Fruit fly (Drosophila melanogaster) whole organism, prepupa: ENCODE data around the gene CG32669.

Experiments used
- CG10631 ChIP-seq: fragments of 200-800 bp; sonication (Bioruptor generic); optimal IDR thresholded peaks from 2 replicates; lab custom pipeline; 2016; ENCODE audit warnings: missing biosample characterization, missing genetic modification characterization
- CG10669 ChIP-seq: fragments of 200-800 bp; sonication (Bioruptor generic); optimal IDR thresholded peaks from 3 replicates; lab custom pipeline; 2018; ENCODE audit warnings: missing biosample characterization, mild to moderate bottlenecking, missing genetic modification characterization, moderate library complexity
- CG11762 ChIP-seq: fragments of 200-800 bp; sonication (Bioruptor generic); optimal IDR thresholded peaks from 3 replicates; lab custom pipeline; 2016; ENCODE audit warnings: missing biosample characterization, missing genetic modification characterization; ENCODE audit not compliant: insufficient read depth
- CG11902 ChIP-seq: fragments of 200-800 bp; sonication (Bioruptor generic); optimal IDR thresholded peaks from 3 replicates; lab custom pipeline; 2016; ENCODE audit warnings: missing biosample characterization, missing genetic modification characterization
- CG15336 ChIP-seq: fragments of 200-800 bp; sonication (Bioruptor generic); IDR thresholded peaks from 2 replicates; pipeline ENCODE4 v1.3.6; 2022; ENCODE audit warnings: missing biosample characterization, missing genetic modification characterization
- CG1621 ChIP-seq: fragments of 200-800 bp; sonication (Bioruptor generic); optimal IDR thresholded peaks from 3 replicates; lab custom pipeline; 2018; ENCODE audit warnings: missing biosample characterization, mild to moderate bottlenecking, missing genetic modification characterization
- CG16779 ChIP-seq: fragments of 200-800 bp; sonication (Bioruptor generic); optimal IDR thresholded peaks from 3 replicates; lab custom pipeline; 2017; ENCODE audit warnings: missing biosample characterization, mild to moderate bottlenecking, missing genetic modification characterization
- CG3032 ChIP-seq: fragments of 200-800 bp; optimal IDR thresholded peaks from 2 replicates; lab custom pipeline; 2019; ENCODE audit warnings: missing biosample characterization, mild to moderate bottlenecking, missing genetic modification characterization, moderate library complexity
- CG31627 ChIP-seq: fragments of 200-800 bp; sonication (Bioruptor generic); optimal IDR thresholded peaks from 3 replicates; lab custom pipeline; 2016; ENCODE audit warnings: missing biosample characterization, missing genetic modification characterization
- CG34406 ChIP-seq: fragments of 200-800 bp; sonication (Bioruptor generic); optimal IDR thresholded peaks from 3 replicates; lab custom pipeline; 2016; ENCODE audit warnings: missing biosample characterization, missing genetic modification characterization
- CG3919 ChIP-seq: fragments of 200-800 bp; sonication (Bioruptor generic); optimal IDR thresholded peaks from 3 replicates; lab custom pipeline; 2016; ENCODE audit warnings: missing biosample characterization, missing genetic modification characterization
- CG6792 ChIP-seq: fragments of 200-800 bp; sonication (Bioruptor generic); optimal IDR thresholded peaks from 3 replicates; lab custom pipeline; 2016; ENCODE audit warnings: missing biosample characterization, missing genetic modification characterization
- CG6808 ChIP-seq: fragments of 200-800 bp; sonication (Bioruptor generic); optimal IDR thresholded peaks from 3 replicates; lab custom pipeline; 2017; ENCODE audit warnings: missing biosample characterization, missing genetic modification characterization, mild to moderate bottlenecking, moderate library complexity, missing genetic modification reagents
- CG7368 ChIP-seq: fragments of 200-800 bp; sonication (Bioruptor generic); optimal IDR thresholded peaks from 3 replicates; lab custom pipeline; 2016; ENCODE audit warnings: missing biosample characterization, missing genetic modification characterization
- CG8119 ChIP-seq: fragments of 200-800 bp; sonication (Bioruptor generic); IDR thresholded peaks from 3 replicates; pipeline ENCODE4 v1.3.6; 2022; ENCODE audit warnings: missing biosample characterization, missing genetic modification characterization
- CG8319 ChIP-seq: fragments of 200-800 bp; sonication (Bioruptor generic); optimal IDR thresholded peaks from 3 replicates; lab custom pipeline; 2016; ENCODE audit warnings: missing biosample characterization, missing genetic modification characterization
- CG8632 ChIP-seq: fragments of 200-800 bp; sonication (Bioruptor generic); optimal IDR thresholded peaks from 3 replicates; lab custom pipeline; 2016; ENCODE audit warnings: missing biosample characterization, missing genetic modification characterization
- Eip75B ChIP-seq: fragments of 200-800 bp; sonication (Bioruptor generic); optimal IDR thresholded peaks from 3 replicates; lab custom pipeline; 2016; ENCODE audit warnings: missing biosample characterization, missing genetic modification characterization
- Eip78C ChIP-seq: fragments of 200-800 bp; sonication (Bioruptor generic); peaks from one replicate; lab custom pipeline; 2016; ENCODE audit warnings: missing biosample characterization, missing genetic modification characterization
- Eip93F ChIP-seq: fragments of 200-800 bp; sonication (Bioruptor generic); optimal IDR thresholded peaks from 2 replicates; lab custom pipeline; 2016; ENCODE audit warnings: missing biosample characterization, mild to moderate bottlenecking, missing genetic modification characterization
- Ets21C ChIP-seq: fragments of 200-800 bp; sonication (Bioruptor generic); optimal IDR thresholded peaks from 3 replicates; lab custom pipeline; 2016; ENCODE audit warnings: missing biosample characterization, missing genetic modification characterization
- Ets96B ChIP-seq: fragments of 200-800 bp; optimal IDR thresholded peaks from 2 replicates; lab custom pipeline; 2019; ENCODE audit warnings: missing biosample characterization, mild to moderate bottlenecking, missing genetic modification characterization, moderate library complexity
- Hr39 ChIP-seq: fragments of 200-800 bp; sonication (Bioruptor generic); optimal IDR thresholded peaks from 2 replicates; lab custom pipeline; 2016; ENCODE audit warnings: missing biosample characterization, missing genetic modification characterization
- Lpt ChIP-seq: fragments of 200-800 bp; sonication (Bioruptor generic); optimal IDR thresholded peaks from 3 replicates; lab custom pipeline; 2016; ENCODE audit warnings: missing biosample characterization, missing genetic modification characterization
- Met ChIP-seq: fragments of 200-800 bp; sonication (Bioruptor generic); optimal IDR thresholded peaks from 3 replicates; lab custom pipeline; 2016; ENCODE audit warnings: missing biosample characterization, missing genetic modification characterization
- OdsH ChIP-seq: fragments of 200-800 bp; sonication (Bioruptor generic); optimal IDR thresholded peaks from 3 replicates; lab custom pipeline; 2016; ENCODE audit warnings: missing biosample characterization, missing genetic modification characterization
- Smox ChIP-seq: fragments of 200-800 bp; sonication (Bioruptor generic); optimal IDR thresholded peaks from 3 replicates; lab custom pipeline; 2016; ENCODE audit warnings: missing biosample characterization, missing genetic modification characterization
- Sox102F ChIP-seq: fragments of 200-800 bp; sonication (Bioruptor generic); optimal IDR thresholded peaks from 2 replicates; lab custom pipeline; 2016; ENCODE audit warnings: missing biosample characterization, mild to moderate bottlenecking, missing genetic modification characterization
- Sox14 ChIP-seq: fragments of 200-800 bp; sonication (Bioruptor generic); optimal IDR thresholded peaks from 3 replicates; lab custom pipeline; 2016; ENCODE audit warnings: missing biosample characterization, missing genetic modification characterization
- Sox15 ChIP-seq: fragments of 200-800 bp; sonication (Bioruptor generic); optimal IDR thresholded peaks from 3 replicates; lab custom pipeline; 2016; ENCODE audit warnings: missing biosample characterization, missing genetic modification characterization
- achi ChIP-seq: fragments of 200-800 bp; sonication (Bioruptor generic); optimal IDR thresholded peaks from 3 replicates; lab custom pipeline; 2016; ENCODE audit warnings: missing biosample characterization, missing genetic modification characterization
- acj6 ChIP-seq: fragments of 200-800 bp; sonication (Bioruptor generic); optimal IDR thresholded peaks from 3 replicates; lab custom pipeline; 2016; ENCODE audit warnings: missing biosample characterization, missing genetic modification characterization
- cyc ChIP-seq: fragments of 200-800 bp; sonication (Bioruptor generic); optimal IDR thresholded peaks from 3 replicates; lab custom pipeline; 2016; ENCODE audit warnings: missing biosample characterization, missing genetic modification characterization
- dac ChIP-seq: fragments of 200-800 bp; sonication (Bioruptor generic); optimal IDR thresholded peaks from 2 replicates; lab custom pipeline; 2017; ENCODE audit warnings: missing biosample characterization, mild to moderate bottlenecking, missing genetic modification characterization
- dsx ChIP-seq: fragments of 200-800 bp; optimal IDR thresholded peaks from 3 replicates; lab custom pipeline; 2019; ENCODE audit warnings: missing biosample characterization, mild to moderate bottlenecking, missing genetic modification characterization, moderate library complexity; ENCODE audit not compliant: poor library complexity, severe bottlenecking
- eg ChIP-seq: fragments of 200-800 bp; sonication (Bioruptor generic); IDR thresholded peaks from 3 replicates; pipeline ENCODE4 v1.3.6; 2022; ENCODE audit warnings: missing biosample characterization, missing genetic modification characterization
- esn ChIP-seq: fragments of 200-800 bp; sonication (Bioruptor generic); optimal IDR thresholded peaks from 2 replicates; lab custom pipeline; 2016; ENCODE audit warnings: missing biosample characterization, mild to moderate bottlenecking, missing genetic modification characterization, moderate library complexity
- fd59A ChIP-seq: fragments of 200-800 bp; sonication (Bioruptor generic); optimal IDR thresholded peaks from 2 replicates; lab custom pipeline; 2017; ENCODE audit warnings: missing biosample characterization, mild to moderate bottlenecking, missing genetic modification characterization, missing genetic modification reagents
- fd85E ChIP-seq: fragments of 200-800 bp; sonication (Bioruptor generic); optimal IDR thresholded peaks from 3 replicates; lab custom pipeline; 2016; ENCODE audit warnings: missing biosample characterization, missing genetic modification characterization
- fkh ChIP-seq: fragments of 200-800 bp; sonication (Bioruptor generic); optimal IDR thresholded peaks from 3 replicates; lab custom pipeline; 2017; ENCODE audit warnings: missing biosample characterization, mild to moderate bottlenecking, missing genetic modification characterization, moderate library complexity
- lz ChIP-seq: fragments of 200-800 bp; sonication (Bioruptor generic); optimal IDR thresholded peaks from 3 replicates; lab custom pipeline; 2016; ENCODE audit warnings: missing biosample characterization, missing genetic modification characterization
- pdm3 ChIP-seq: fragments of 200-800 bp; sonication (Bioruptor generic); optimal IDR thresholded peaks from 3 replicates; lab custom pipeline; 2016; ENCODE audit warnings: missing biosample characterization, missing genetic modification characterization
- salr ChIP-seq, 2 experiments: fragments of 200-800 bp; sonication (Bioruptor generic); optimal IDR thresholded peaks; 3 replicates each; lab custom pipeline; 2016 to 2018; ENCODE audit warnings: missing biosample characterization in 2 of 2, missing genetic modification characterization in 2 of 2, mild to moderate bottlenecking in 1 of 2
- spab ChIP-seq: fragments of 200-800 bp; sonication (Bioruptor generic); optimal IDR thresholded peaks from 2 replicates; lab custom pipeline; 2017; ENCODE audit warnings: missing biosample characterization, mild to moderate bottlenecking, missing genetic modification characterization, missing genetic modification reagents
- ss ChIP-seq, 2 experiments: fragments of 200-800 bp; sonication (Bioruptor generic); optimal IDR thresholded peaks; 2 replicates in 1 of 2; 3 replicates in 1 of 2; lab custom pipeline; 2017 to 2018; ENCODE audit warnings: mild to moderate bottlenecking in 2 of 2, missing biosample characterization in 2 of 2, missing genetic modification characterization in 2 of 2, moderate library complexity in 1 of 2
- svp ChIP-seq: fragments of 200-800 bp; sonication (Bioruptor generic); peaks from one replicate; lab custom pipeline; 2016; ENCODE audit warnings: missing biosample characterization, missing genetic modification characterization
- topi ChIP-seq: fragments of 200-800 bp; sonication (Bioruptor generic); optimal IDR thresholded peaks from 3 replicates; lab custom pipeline; 2016; ENCODE audit warnings: missing biosample characterization, missing genetic modification characterization
- vri ChIP-seq: fragments of 200-800 bp; sonication (Bioruptor generic); optimal IDR thresholded peaks from 3 replicates; lab custom pipeline; 2016; ENCODE audit warnings: missing biosample characterization, mild to moderate bottlenecking, missing genetic modification characterization

The CG32669 gene

DNA sequence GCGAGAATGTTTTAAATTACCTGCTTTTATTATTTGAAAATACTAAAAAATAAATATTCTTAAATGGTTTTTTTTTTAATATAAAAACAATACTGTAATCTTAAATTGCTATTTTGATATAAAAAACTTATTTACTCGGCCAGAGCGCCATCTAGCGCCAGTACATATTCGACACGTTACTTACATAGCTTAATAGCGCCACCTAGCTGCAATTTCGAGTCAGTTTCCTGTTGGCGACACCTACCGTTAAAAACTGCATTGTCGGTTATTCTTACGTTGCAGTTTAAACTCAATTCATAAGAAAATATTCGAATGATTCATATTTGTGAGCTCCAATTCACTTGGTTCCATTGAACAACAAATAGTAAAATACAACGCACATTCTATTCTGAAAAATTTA, 12.5 kb downstream of the CG32669 start:
- TF ChIP-seq eg (GFP tag; lab: Robert Waterston, UW), result no peak
- TF ChIP-seq CG8319 (GFP tag; lab: Kevin White, UChicago), result no peak
- TF ChIP-seq OdsH (GFP tag; lab: Kevin White, UChicago), result peak; percentile 33
- peak; percentile 4 for TF ChIP-seq Eip75B (GFP tag; lab: Kevin White, UChicago)
- peak; percentile 26 for TF ChIP-seq CG6792 (GFP tag; lab: Kevin White, UChicago)
- TF ChIP-seq CG8632 (GFP tag; lab: Kevin White, UChicago), result no peak
- TF ChIP-seq lz (GFP tag; lab: Kevin White, UChicago), result peak; percentile 72
- TF ChIP-seq CG10631, result peak; percentile 16
- peak; percentile 12 for TF ChIP-seq Sox102F
- peak; percentile 75 for TF ChIP-seq Eip78C (GFP tag; lab: Kevin White, UChicago)
- peak; percentile 23 for TF ChIP-seq Sox14 (GFP tag; lab: Kevin White, UChicago)
- no peak for TF ChIP-seq Smox (GFP tag; lab: Kevin White, UChicago)
- peak; percentile 34 for TF ChIP-seq CG3032
- no peak for TF ChIP-seq fd85E (GFP tag; lab: Kevin White, UChicago)
- no peak for TF ChIP-seq vri (GFP tag; lab: Kevin White, UChicago)
- TF ChIP-seq CG34406 (GFP tag; lab: Kevin White, UChicago), result no peak
- TF ChIP-seq CG31627 (GFP tag; lab: Kevin White, UChicago), result peak; percentile 76
- no peak for TF ChIP-seq CG10669
- peak; percentile 64 for TF ChIP-seq Hr39 (GFP tag; lab: Kevin White, UChicago)
- no peak for TF ChIP-seq CG11762
- TF ChIP-seq pdm3 (GFP tag; lab: Kevin White, UChicago), result peak; percentile 56
- peak; percentile 36 for TF ChIP-seq topi
- TF ChIP-seq esn (GFP tag; lab: Kevin White, UChicago), result peak; percentile 64
- no peak for TF ChIP-seq fd59A
- TF ChIP-seq CG8119, result no peak
- no peak for TF ChIP-seq dsx
- TF ChIP-seq dac (GFP tag; lab: Kevin White, UChicago), result no peak
- TF ChIP-seq Sox15, result peak; percentile 9
- TF ChIP-seq acj6 (GFP tag; lab: Kevin White, UChicago), result peak; percentile 43
- TF ChIP-seq CG3919 (GFP tag; lab: Kevin White, UChicago), result peak; percentile 41
- no peak for TF ChIP-seq CG1621 (tag; lab: Kevin White, UChicago)
- peak; percentile 49 for TF ChIP-seq Met (GFP tag; lab: Kevin White, UChicago)
- peak; percentile 71 for TF ChIP-seq cyc (GFP tag; lab: Kevin White, UChicago)
- no peak for TF ChIP-seq CG16779 (tag; lab: Kevin White, UChicago)
- TF ChIP-seq fkh (GFP tag; lab: Kevin White, UChicago), result peak; percentile 45
- no peak for TF ChIP-seq Eip93F
- peak in 1 of 2 experiments; percentile 0 for TF ChIP-seq salr (GFP tag; optimal IDR thresholded peaks at IDR 0.05; lab: Kevin White, UChicago)

dm6 chrX:10827301-10827700, 17.6 kb downstream of the CG32669 start:
- TF ChIP-seq Ets96B (tag; lab: Kevin White, UChicago) (peak; percentile 27), CG10669 (peak; percentile 6), Smox (GFP tag; lab: Kevin White, UChicago) (no peak), CG3032 (peak; percentile 35), CG7368 (no peak), Met (GFP tag; lab: Kevin White, UChicago) (peak; percentile 28), spab (GFP tag; lab: Kevin White, UChicago) (peak; percentile 30), CG16779 (tag; lab: Kevin White, UChicago) (no peak), CG34406 (GFP tag; lab: Kevin White, UChicago) (peak; percentile 19), Ets21C (GFP tag; lab: Kevin White, UChicago) (no peak), CG8632 (GFP tag; lab: Kevin White, UChicago) (no peak), Lpt (GFP tag; lab: Kevin White, UChicago) (no peak), dsx (no peak), svp (GFP tag; lab: Kevin White, UChicago) (peak; percentile 74), acj6 (GFP tag; lab: Kevin White, UChicago) (peak; percentile 20), Sox102F (peak; percentile 5), CG6808 (GFP tag; lab: Kevin White, UChicago) (peak; percentile 3), CG10631 (peak; percentile 16), CG6792 (GFP tag; lab: Kevin White, UChicago) (peak; percentile 27), achi (GFP tag; lab: Kevin White, UChicago) (peak; percentile 35), CG3919 (GFP tag; lab: Kevin White, UChicago) (no peak), ss (GFP tag; optimal IDR thresholded peaks at IDR 0.05; lab: Kevin White, UChicago) (peak in 1 of 2 experiments; percentile 23), topi (no peak), esn (GFP tag; lab: Kevin White, UChicago) (peak; percentile 51), Sox15 (no peak), CG15336 (GFP tag; lab: Robert Waterston, UW) (no peak), Eip93F (no peak), CG1621 (tag; lab: Kevin White, UChicago) (no peak), Eip78C (GFP tag; lab: Kevin White, UChicago) (peak; percentile 63), CG11762 (no peak), CG11902 (GFP tag; lab: Kevin White, UChicago) (no peak)
